Worm (Caenorhabditis elegans) whole organism, young adult: ENCODE results near the gene mom-1.
A peak's percentile ranks its signal among the peaks of the same experiment; 100 is the strongest.

Experiments used
- B0035.1 ChIP-seq: sonication (generic microtip); optimal IDR thresholded peaks from 2 replicates; lab custom pipeline; 2016; ENCODE audit warnings: missing genetic modification characterization, mild to moderate bottlenecking, missing compliant biosample characterization, missing genotype, missing genetic modification reagents
- C17E4.6 ChIP-seq: fragments of 200-800 bp; sonication (Bioruptor generic); IDR thresholded peaks from 2 replicates; pipeline ENCODE4 v1.3.6; 2022; ENCODE audit warnings: missing genetic modification reagents, missing genetic modification characterization, missing compliant biosample characterization
- F39B2.1 ChIP-seq: fragments of 200-800 bp; sonication (Bioruptor generic); IDR thresholded peaks from 2 replicates; pipeline ENCODE4 v1.3.6; 2022; ENCODE audit warnings: missing genetic modification reagents, missing genetic modification characterization, missing compliant biosample characterization
- F49E8.2 ChIP-seq: sonication (generic microtip); optimal IDR thresholded peaks from 3 replicates; lab custom pipeline; 2017; ENCODE audit warnings: missing genetic modification characterization, mild to moderate bottlenecking, missing compliant biosample characterization, antibody characterized with exemption, moderate library complexity; ENCODE audit not compliant: insufficient read depth
- Y95B8A.8 ChIP-seq: fragments of 200-800 bp; sonication (Bioruptor generic); IDR thresholded peaks from 2 replicates; pipeline ENCODE4 v1.3.6; 2022; ENCODE audit warnings: missing genetic modification reagents, missing genetic modification characterization, missing compliant biosample characterization
- ets-4 ChIP-seq: fragments of 200-800 bp; sonication (Bioruptor generic); optimal IDR thresholded peaks from 2 replicates; lab custom pipeline; 2018; ENCODE audit warnings: mild to moderate bottlenecking, missing genetic modification characterization, missing compliant biosample characterization
- lin-35 ChIP-seq, 3 experiments: fragments of 150-350 bp in 2 of 3; sonication (generic microtip) in 1 of 3; optimal IDR thresholded peaks; 2 replicates each; lab custom pipeline; 2014 to 2018; ENCODE audit warnings: missing biosample characterization in 3 of 3, missing genetic modification characterization in 3 of 3, missing genetic modification reagents in 3 of 3
- madf-10 ChIP-seq: sonication (generic microtip); optimal IDR thresholded peaks from 2 replicates; lab custom pipeline; 2016; ENCODE audit warnings: mild to moderate bottlenecking, missing genetic modification characterization, missing compliant biosample characterization
- madf-8 ChIP-seq: fragments of 200-800 bp; sonication (Bioruptor generic); conservative IDR thresholded peaks from 2 replicates; pipeline ENCODE4 v1.3.6; 2022; ENCODE audit warnings: missing genetic modification reagents, missing genetic modification characterization, missing compliant biosample characterization
- sptf-2 ChIP-seq: fragments of 200-800 bp; sonication (Bioruptor generic); optimal IDR thresholded peaks from 2 replicates; lab custom pipeline; 2018; ENCODE audit warnings: mild to moderate bottlenecking, missing genetic modification characterization, missing compliant biosample characterization
- unc-62 ChIP-seq: fragments of 150-350 bp; optimal IDR thresholded peaks from 2 replicates; lab custom pipeline; 2014; ENCODE audit warnings: missing biosample characterization, missing genetic modification reagents, missing genetic modification characterization

- TF ChIP-seq F49E8.2 (tag; lab: Kevin White, UChicago) (no peak), madf-8 (GFP tag; lab: Robert Waterston, UW) (no peak), F39B2.1 (GFP tag; lab: Robert Waterston, UW) (no peak), unc-62 (GFP tag; lab: Kevin White, UChicago) (peak; percentile 1), Y95B8A.8 (GFP tag; lab: Robert Waterston, UW) (peak; percentile 87), sptf-2 (GFP tag; lab: Kevin White, UChicago) (no peak), ets-4 (peak; percentile 20), B0035.1 (tag; lab: Kevin White, UChicago) (no peak), madf-10 (tag; lab: Kevin White, UChicago) (no peak), C17E4.6 (GFP tag; lab: Robert Waterston, UW) (no peak), lin-35 (GFP tag; optimal IDR thresholded peaks at IDR 0.05; lab: Kevin White, UChicago) (peak in 1 of 3 experiments; percentile 32)
Observed at ce11 chrX:6253899-6254670, 38.8 kb upstream of the mom-1 start.
